Worm (Caenorhabditis elegans) whole organism, young adult: Measurements from ENCODE around the gene C18F10.2.

Source experiments
- F57A8.1 ChIP-seq: fragments of 200-800 bp; sonication (Bioruptor generic); optimal IDR thresholded peaks from 2 replicates; lab custom pipeline; 2018; ENCODE audit warnings: mild to moderate bottlenecking, missing genetic modification characterization, moderate library complexity, missing compliant biosample characterization
- Y79H2A.3 ChIP-seq: fragments of 200-800 bp; sonication (Bioruptor generic); conservative IDR thresholded peaks from 2 replicates; pipeline ENCODE4 v1.3.6; 2022; ENCODE audit warnings: missing genetic modification reagents, missing genetic modification characterization, missing compliant biosample characterization
- Y95B8A.8 ChIP-seq: fragments of 200-800 bp; sonication (Bioruptor generic); IDR thresholded peaks from 2 replicates; pipeline ENCODE4 v1.3.6; 2022; ENCODE audit warnings: missing genetic modification reagents, missing genetic modification characterization, missing compliant biosample characterization
- aptf-2 ChIP-seq: fragments of 200-800 bp; sonication (Bioruptor generic); conservative IDR thresholded peaks from 2 replicates; pipeline ENCODE4 v1.3.6; 2022; ENCODE audit warnings: missing genetic modification reagents, missing genetic modification characterization, missing compliant biosample characterization
- efl-1 ChIP-seq: fragments of 150-350 bp; optimal IDR thresholded peaks from 2 replicates; lab custom pipeline; 2014; ENCODE audit warnings: missing biosample characterization, missing genetic modification reagents, missing genetic modification characterization
- snpc-1.1 ChIP-seq: sonication (generic microtip); optimal IDR thresholded peaks from 2 replicates; lab custom pipeline; 2017; ENCODE audit warnings: missing genetic modification characterization, mild to moderate bottlenecking, missing compliant biosample characterization, antibody characterized with exemption, moderate library complexity, missing genotype, missing genetic modification reagents; ENCODE audit not compliant: insufficient read depth
- snpc-4 ChIP-seq, 5 experiments: fragments of 150-350 bp in 1 of 5; sonication (generic microtip) in 4 of 5; optimal IDR thresholded peaks; 2 replicates each; lab custom pipeline; 2014 to 2018; ENCODE audit warnings: missing genetic modification characterization in 5 of 5, missing biosample characterization in 3 of 5, antibody characterized with exemption in 2 of 5, mild to moderate bottlenecking in 2 of 5, missing compliant biosample characterization in 2 of 5, missing genotype in 2 of 5, moderate library complexity in 2 of 5, missing genetic modification reagents in 1 of 5

- no peak for TF ChIP-seq F57A8.1 (GFP tag; lab: Kevin White, UChicago)
- no peak for TF ChIP-seq Y79H2A.3
- TF ChIP-seq aptf-2 (GFP tag; lab: Robert Waterston, UW) = no peak
- no peak for TF ChIP-seq snpc-4 (GFP tag; optimal IDR thresholded peaks at IDR 0.05; lab: Kevin White, UChicago)
- TF ChIP-seq snpc-4 (tag; optimal IDR thresholded peaks at IDR 0.05; lab: Kevin White, UChicago) = no peak
- no peak for TF ChIP-seq snpc-1.1 (tag; lab: Kevin White, UChicago)
- no peak for TF ChIP-seq Y95B8A.8
- no peak for TF ChIP-seq efl-1 (GFP tag; lab: Kevin White, UChicago)
These were observed 16.3 kb upstream of the C18F10.2 start, which contains the start of gene srg-9 for ce11 chrIII:6256675-6257074.
